Fruit fly (Drosophila melanogaster) whole organism, pupa: ENCODE data around the gene CG3982.

Experiments used
- CG10348 ChIP-seq: fragments of 200-800 bp; sonication (Bioruptor generic); IDR thresholded peaks from 2 replicates; pipeline ENCODE4 v1.3.6; 2022; ENCODE audit warnings: missing biosample characterization, missing genetic modification characterization
- CG12605 ChIP-seq: fragments of 200-800 bp; sonication (Bioruptor generic); IDR thresholded peaks from 2 replicates; pipeline ENCODE4 v1.3.6; 2022; ENCODE audit warnings: missing biosample characterization, missing genetic modification characterization
- CG13204 ChIP-seq: fragments of 200-800 bp; sonication (Bioruptor generic); optimal IDR thresholded peaks from 2 replicates; lab custom pipeline; 2018; ENCODE audit warnings: missing biosample characterization, mild to moderate bottlenecking, missing genetic modification characterization, moderate library complexity
- CG14655 ChIP-seq: fragments of 200-800 bp; sonication (Bioruptor generic); optimal IDR thresholded peaks from 3 replicates; lab custom pipeline; 2017; ENCODE audit warnings: mild to moderate bottlenecking, missing biosample characterization, missing genetic modification reagents, missing genetic modification characterization
- CG15710 ChIP-seq: fragments of 200-800 bp; sonication (Bioruptor generic); optimal IDR thresholded peaks from 2 replicates; lab custom pipeline; 2018; ENCODE audit warnings: missing biosample characterization, mild to moderate bottlenecking, missing genetic modification characterization, moderate library complexity
- CG17806 ChIP-seq: fragments of 200-800 bp; sonication (Bioruptor generic); optimal IDR thresholded peaks from 2 replicates; lab custom pipeline; 2018; ENCODE audit warnings: missing biosample characterization, mild to moderate bottlenecking, missing genetic modification characterization, moderate library complexity
- CG32121 ChIP-seq: fragments of 200-800 bp; sonication (Bioruptor generic); IDR thresholded peaks from 2 replicates; pipeline ENCODE4 v1.3.6; 2022; ENCODE audit warnings: missing biosample characterization, missing genetic modification characterization
- CG34367 ChIP-seq: fragments of 200-800 bp; sonication (Bioruptor generic); optimal IDR thresholded peaks from 2 replicates; lab custom pipeline; 2018; ENCODE audit warnings: missing biosample characterization, mild to moderate bottlenecking, missing genetic modification characterization
- CG4496 ChIP-seq: fragments of 200-800 bp; sonication (Bioruptor generic); IDR thresholded peaks from 3 replicates; pipeline ENCODE4 v1.3.6; 2022; ENCODE audit warnings: missing biosample characterization, missing genetic modification characterization
- CG8159 ChIP-seq: fragments of 200-800 bp; sonication (Bioruptor generic); optimal IDR thresholded peaks from 3 replicates; lab custom pipeline; 2018; ENCODE audit warnings: missing biosample characterization, mild to moderate bottlenecking, missing genetic modification characterization, moderate library complexity
- CG8301 ChIP-seq: fragments of 200-800 bp; sonication (Bioruptor generic); optimal IDR thresholded peaks from 2 replicates; lab custom pipeline; 2018; ENCODE audit warnings: missing biosample characterization, mild to moderate bottlenecking, missing genetic modification characterization
- CG9948 ChIP-seq: fragments of 200-800 bp; sonication (Bioruptor generic); optimal IDR thresholded peaks from 2 replicates; lab custom pipeline; 2018; ENCODE audit warnings: missing biosample characterization, mild to moderate bottlenecking, missing genetic modification characterization, moderate library complexity
- D1 ChIP-seq: fragments of 200-800 bp; sonication (Bioruptor generic); optimal IDR thresholded peaks from 2 replicates; lab custom pipeline; 2018; ENCODE audit warnings: missing biosample characterization, mild to moderate bottlenecking, missing genetic modification characterization, moderate library complexity
- EcR ChIP-seq: fragments of 200-800 bp; sonication (Bioruptor generic); optimal IDR thresholded peaks from 3 replicates; lab custom pipeline; 2019; ENCODE audit warnings: missing biosample characterization, missing genetic modification characterization, mild to moderate bottlenecking, moderate library complexity, missing genetic modification reagents
- Ets98B ChIP-seq: fragments of 200-800 bp; sonication (Bioruptor generic); IDR thresholded peaks from 2 replicates; pipeline ENCODE4 v1.3.6; 2022; ENCODE audit warnings: missing biosample characterization, missing genetic modification characterization
- Pif1A ChIP-seq: fragments of 200-800 bp; sonication (Bioruptor generic); optimal IDR thresholded peaks from 3 replicates; lab custom pipeline; 2016; ENCODE audit warnings: missing biosample characterization, missing genetic modification characterization
- Pif1B ChIP-seq: fragments of 200-800 bp; sonication (Bioruptor generic); optimal IDR thresholded peaks from 3 replicates; lab custom pipeline; 2016; ENCODE audit warnings: missing biosample characterization, missing genetic modification characterization
- Snoo ChIP-seq: fragments of 200-800 bp; sonication (Bioruptor generic); optimal IDR thresholded peaks from 3 replicates; lab custom pipeline; 2017; ENCODE audit warnings: missing biosample characterization, mild to moderate bottlenecking, missing genetic modification characterization, inconsistent platforms
- fd96Ca ChIP-seq: fragments of 200-800 bp; sonication (Bioruptor generic); IDR thresholded peaks from 3 replicates; pipeline ENCODE4 v1.3.6; 2022; ENCODE audit warnings: missing biosample characterization, missing genetic modification characterization
- gl ChIP-seq: fragments of 200-800 bp; sonication (Bioruptor generic); optimal IDR thresholded peaks from 2 replicates; lab custom pipeline; 2018; ENCODE audit warnings: missing biosample characterization, mild to moderate bottlenecking, missing genetic modification characterization
- rn ChIP-seq: fragments of 200-800 bp; sonication (Bioruptor generic); IDR thresholded peaks from 2 replicates; pipeline ENCODE4 v1.3.6; 2022; ENCODE audit warnings: missing biosample characterization, missing genetic modification characterization

CG3982 gene

dm6 chr3L:9452422-9452821, 35.2 kb upstream of the CG3982 start:
- TF ChIP-seq CG8159 (tag; lab: Kevin White, UChicago), result no peak
- no peak for TF ChIP-seq CG32121 (GFP tag; lab: Robert Waterston, UW)
- no peak for TF ChIP-seq Pif1A (GFP tag; lab: Kevin White, UChicago)
- no peak for TF ChIP-seq Snoo (tag; lab: Kevin White, UChicago)
- TF ChIP-seq CG4496, result 0 out of 3 replicates have a peak, but pooled peaks have one; percentile 6
- TF ChIP-seq gl (tag; lab: Kevin White, UChicago), result no peak
- TF ChIP-seq, all 21 proteins: peak for 1

DNA sequence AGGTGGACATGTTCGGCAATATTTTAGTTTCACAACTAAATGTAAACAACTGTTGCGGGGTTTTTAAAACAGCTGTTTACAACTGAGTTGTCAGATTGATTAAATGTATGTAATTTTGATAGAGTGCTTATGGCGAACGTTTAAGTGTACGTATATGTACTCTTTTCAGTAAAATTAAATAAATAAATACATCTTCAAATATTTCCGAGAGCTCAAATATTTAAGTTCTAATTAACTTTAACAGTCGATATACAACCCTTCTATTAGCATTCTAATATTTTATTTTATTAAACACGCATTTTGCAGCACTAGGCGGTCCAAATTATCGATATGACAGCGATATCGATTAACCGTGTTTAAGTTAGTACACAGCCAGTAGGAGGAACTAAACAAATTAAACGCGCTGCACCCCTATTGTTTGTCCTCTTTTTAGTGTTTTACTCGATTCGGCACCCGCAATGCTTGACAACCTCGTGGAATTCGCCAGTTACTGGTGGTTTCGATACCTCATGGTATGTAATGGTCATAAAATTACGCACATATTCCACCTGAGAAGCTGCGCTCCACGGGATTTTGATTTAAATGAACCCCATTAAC, 34.4 kb upstream of the CG3982 start, which contains the start of the genes CG3448 and ghi:
Gene CG3448, minus strand, starts transcription at position 51 of the 597 bp plus-strand sequence.
Gene ghi, plus strand, starts transcription at position 355 of the 597 bp plus-strand sequence.
- no peak for TF ChIP-seq CG34367 (tag; lab: Kevin White, UChicago)
- no peak for TF ChIP-seq fd96Ca (GFP tag; lab: Robert Waterston, UW)
- TF ChIP-seq Ets98B (GFP tag; lab: Robert Waterston, UW), result peak; percentile 51
- peak; percentile 20 for TF ChIP-seq CG15710 (tag; lab: Kevin White, UChicago)
- TF ChIP-seq CG17806 (tag; lab: Kevin White, UChicago), result peak; percentile 52
- peak; percentile 46 for TF ChIP-seq Snoo (tag; lab: Kevin White, UChicago)
- TF ChIP-seq CG13204 (GFP tag; lab: Kevin White, UChicago), result no peak
- peak; percentile 50 for TF ChIP-seq Pif1B (GFP tag; lab: Kevin White, UChicago)
- TF ChIP-seq gl (tag; lab: Kevin White, UChicago), result peak; percentile 22
- no peak for TF ChIP-seq D1 (tag; lab: Kevin White, UChicago)
- TF ChIP-seq CG8301 (tag; lab: Kevin White, UChicago), result peak; percentile 45
- no peak for TF ChIP-seq CG14655 (GFP tag; lab: Kevin White, UChicago)
- TF ChIP-seq CG8159 (tag; lab: Kevin White, UChicago), result peak; percentile 67
- peak; percentile 44 for TF ChIP-seq CG9948 (tag; lab: Kevin White, UChicago)
- no peak for TF ChIP-seq EcR (GFP tag; lab: Kevin White, UChicago)
- 0 out of 2 replicates have a peak, but pooled peaks have one; percentile 11 for TF ChIP-seq rn
- TF ChIP-seq CG10348 (GFP tag; lab: Robert Waterston, UW), result no peak
- TF ChIP-seq CG32121 (GFP tag; lab: Robert Waterston, UW), result peak; percentile 51; the same call in 1 of the 2 replicates
- TF ChIP-seq CG12605, result no peak
- TF ChIP-seq CG4496, result peak; percentile 68; the same call in 2 of the 3 replicates
- peak; percentile 62 for TF ChIP-seq Pif1A (GFP tag; lab: Kevin White, UChicago)

DNA sequence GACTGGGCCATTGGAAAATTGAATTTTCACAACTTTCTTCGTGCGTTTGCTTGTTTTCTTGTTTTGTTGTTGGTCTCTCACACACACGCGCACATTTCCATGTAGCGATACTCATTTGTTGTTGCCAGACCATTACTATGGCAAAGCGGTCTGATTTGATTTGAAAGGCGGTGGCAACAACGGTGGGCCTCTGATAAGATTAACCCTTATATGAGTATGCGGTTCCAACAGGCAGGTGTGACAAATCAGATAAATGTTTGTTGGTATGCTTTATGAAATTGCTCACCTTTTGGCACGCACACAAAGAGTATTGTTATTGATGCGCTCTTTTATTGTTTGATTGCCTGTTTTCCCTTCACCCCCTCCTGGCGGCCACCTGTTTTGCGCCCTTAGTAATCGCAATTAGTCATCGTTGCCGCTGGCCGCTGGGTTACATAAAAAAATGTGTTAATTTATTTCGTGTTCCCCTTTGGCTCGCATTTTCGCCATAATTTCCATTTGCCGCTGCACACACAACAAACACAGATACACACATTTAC, 30.1 kb upstream of the CG3982 start:
- TF ChIP-seq CG4496 (0 out of 3 replicates have a peak, but pooled peaks have one; percentile 37), fd96Ca (GFP tag; lab: Robert Waterston, UW) (0 out of 3 replicates have a peak, but pooled peaks have one; percentile 27), CG32121 (GFP tag; lab: Robert Waterston, UW) (0 out of 2 replicates have a peak, but pooled peaks have one; percentile 7), Ets98B (GFP tag; lab: Robert Waterston, UW) (peak; percentile 5; the same call in 1 of the 2 replicates), CG17806 (tag; lab: Kevin White, UChicago) (no peak), Pif1A (GFP tag; lab: Kevin White, UChicago) (no peak), CG12605 (peak; percentile 23; the same call in 1 of the 2 replicates), EcR (GFP tag; lab: Kevin White, UChicago) (no peak), CG13204 (GFP tag; lab: Kevin White, UChicago) (no peak), CG14655 (GFP tag; lab: Kevin White, UChicago) (no peak)

DNA sequence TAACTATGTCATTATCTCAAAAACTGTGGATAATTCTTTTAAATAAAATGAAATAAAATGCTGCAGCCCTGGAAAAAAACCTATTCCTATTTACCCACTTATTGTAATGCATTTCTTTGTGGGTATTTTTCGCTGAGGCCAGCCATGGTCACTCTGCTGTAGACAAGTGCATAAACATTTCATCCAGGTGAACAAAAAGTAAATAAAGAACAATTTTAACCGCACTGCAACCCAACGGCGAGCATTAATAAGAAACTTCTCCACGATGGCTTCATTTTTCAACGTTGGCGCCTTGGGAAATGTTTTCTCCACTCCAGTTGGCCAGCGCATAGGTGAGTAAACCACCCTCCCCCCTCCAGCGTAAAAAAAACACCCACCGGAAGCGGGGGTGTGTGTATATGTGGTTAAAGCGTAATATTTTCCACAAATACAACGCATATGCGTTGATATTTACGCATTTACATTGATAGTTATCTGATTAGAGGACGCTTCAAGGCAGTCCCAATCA, 29.6 kb upstream of the CG3982 start, which contains the start of gene CG3529:
Gene CG3529, plus strand, starts transcription at position 134 of the 508 bp plus-strand sequence.
- 0 out of 2 replicates have a peak, but pooled peaks have one; percentile 15 for TF ChIP-seq Ets98B (GFP tag; lab: Robert Waterston, UW)
- TF ChIP-seq CG17806 (tag; lab: Kevin White, UChicago), result no peak
- no peak for TF ChIP-seq CG4496
- TF ChIP-seq CG9948 (tag; lab: Kevin White, UChicago), result no peak
- TF ChIP-seq CG15710 (tag; lab: Kevin White, UChicago), result peak; percentile 33
- no peak for TF ChIP-seq gl (tag; lab: Kevin White, UChicago)
- TF ChIP-seq Snoo (tag; lab: Kevin White, UChicago), result no peak
- no peak for TF ChIP-seq Pif1B (GFP tag; lab: Kevin White, UChicago)
- TF ChIP-seq CG13204 (GFP tag; lab: Kevin White, UChicago), result no peak
- no peak for TF ChIP-seq CG8159 (tag; lab: Kevin White, UChicago)
- TF ChIP-seq fd96Ca (GFP tag; lab: Robert Waterston, UW), result no peak
- TF ChIP-seq rn, result no peak
- TF ChIP-seq CG10348 (GFP tag; lab: Robert Waterston, UW), result no peak
- no peak for TF ChIP-seq CG12605
- no peak for TF ChIP-seq CG14655 (GFP tag; lab: Kevin White, UChicago)
- TF ChIP-seq CG8301 (tag; lab: Kevin White, UChicago), result no peak
- peak; percentile 29 for TF ChIP-seq EcR (GFP tag; lab: Kevin White, UChicago)
- 0 out of 2 replicates have a peak, but pooled peaks have one; percentile 22 for TF ChIP-seq CG32121 (GFP tag; lab: Robert Waterston, UW)
- TF ChIP-seq CG34367 (tag; lab: Kevin White, UChicago), result no peak
